Fruit fly (Drosophila melanogaster): ENCODE measurements around the gene CG34135.

The CG34135 gene

DNA sequence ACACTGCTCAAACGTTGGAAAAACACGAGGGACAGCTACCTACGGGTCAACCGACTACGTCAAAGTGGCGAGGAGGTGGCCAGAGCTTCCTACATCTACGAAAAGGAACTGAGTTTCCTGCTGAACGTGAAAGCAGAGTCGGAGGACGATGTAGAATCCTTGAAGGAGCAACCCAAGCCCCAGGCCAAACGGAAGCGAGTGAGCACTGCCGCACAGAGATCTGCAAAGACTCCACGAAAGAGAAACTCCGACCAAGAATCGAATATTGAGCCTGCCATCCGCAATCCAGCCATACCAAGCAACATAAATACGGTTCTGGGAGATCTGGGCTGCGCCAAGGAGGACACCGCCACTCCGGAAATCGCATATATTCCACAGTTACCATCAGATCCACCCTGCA, 38.6 kb upstream of the CG34135 start:
- no peak for TF ChIP-seq Dll (optimal IDR thresholded peaks at IDR 0.05)

DNA sequence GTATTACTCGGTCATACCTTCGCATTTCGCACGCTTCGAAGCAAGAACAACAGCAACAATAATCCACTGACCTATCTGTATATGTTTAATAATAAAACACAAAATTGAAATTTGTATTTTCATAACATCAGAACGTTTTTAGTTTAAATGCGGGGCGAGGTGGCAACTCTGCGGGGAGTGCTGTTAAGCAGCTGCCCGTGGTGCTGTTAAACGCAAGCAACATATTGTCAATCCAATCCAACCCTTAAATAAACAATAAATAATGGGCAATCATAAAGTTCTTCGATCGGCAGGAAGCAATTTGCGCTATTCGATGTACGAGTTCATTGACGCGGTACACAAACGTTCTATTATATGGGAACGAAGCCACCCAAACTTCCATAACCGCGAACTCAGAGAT, 38.1 kb upstream of the CG34135 start, which contains the start of gene hng2:
hng2 (plus strand) TSS at position 219 of the 400 bp plus-strand sequence.
- no peak for TF ChIP-seq usp (GFP tag; optimal IDR thresholded peaks at IDR 0.05)
- TF ChIP-seq pan (optimal IDR thresholded peaks at IDR 0.05), result no peak
- no peak for TF ChIP-seq EcR (GFP tag; optimal IDR thresholded peaks at IDR 0.05)
- TF ChIP-seq Dll (optimal IDR thresholded peaks at IDR 0.05), result no peak
- TF ChIP-seq CG8478 (optimal IDR thresholded peaks at IDR 0.05), result no peak
- no peak for TF ChIP-seq psq (optimal IDR thresholded peaks at IDR 0.05)

DNA sequence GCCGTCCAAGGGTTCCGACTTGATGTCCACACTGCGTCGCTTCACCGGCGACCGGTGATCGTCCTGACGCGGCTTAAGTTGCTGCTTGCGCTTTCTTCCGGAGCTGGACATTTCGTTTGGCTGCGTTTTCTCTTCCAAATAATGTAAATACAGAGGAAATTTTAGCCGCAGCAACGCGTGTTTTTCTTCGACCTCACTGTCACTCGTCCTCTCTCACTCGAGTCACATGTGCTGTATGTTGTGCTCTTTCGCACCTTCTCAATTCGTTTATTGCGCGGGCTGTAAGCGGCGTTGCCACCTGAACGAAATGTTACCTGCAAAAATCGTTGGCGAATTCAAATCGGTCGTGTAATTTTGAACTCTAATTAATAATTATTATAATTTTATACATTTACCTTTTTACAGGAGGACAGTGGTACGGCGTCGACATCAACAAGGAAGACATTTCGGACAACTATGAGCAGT, 37.4 kb upstream of the CG34135 start, which contains the start of gene CG9839:
CG9839 (minus strand) TSS at position 415 of the 465 bp plus-strand sequence.
- TF ChIP-seq CG8478 (optimal IDR thresholded peaks at IDR 0.05) (no peak), EcR (GFP tag; optimal IDR thresholded peaks at IDR 0.05) (no peak), usp (GFP tag; optimal IDR thresholded peaks at IDR 0.05) (no peak), pan (optimal IDR thresholded peaks at IDR 0.05) (no peak), psq (optimal IDR thresholded peaks at IDR 0.05) (no peak), Dll (optimal IDR thresholded peaks at IDR 0.05) (no peak)

DNA sequence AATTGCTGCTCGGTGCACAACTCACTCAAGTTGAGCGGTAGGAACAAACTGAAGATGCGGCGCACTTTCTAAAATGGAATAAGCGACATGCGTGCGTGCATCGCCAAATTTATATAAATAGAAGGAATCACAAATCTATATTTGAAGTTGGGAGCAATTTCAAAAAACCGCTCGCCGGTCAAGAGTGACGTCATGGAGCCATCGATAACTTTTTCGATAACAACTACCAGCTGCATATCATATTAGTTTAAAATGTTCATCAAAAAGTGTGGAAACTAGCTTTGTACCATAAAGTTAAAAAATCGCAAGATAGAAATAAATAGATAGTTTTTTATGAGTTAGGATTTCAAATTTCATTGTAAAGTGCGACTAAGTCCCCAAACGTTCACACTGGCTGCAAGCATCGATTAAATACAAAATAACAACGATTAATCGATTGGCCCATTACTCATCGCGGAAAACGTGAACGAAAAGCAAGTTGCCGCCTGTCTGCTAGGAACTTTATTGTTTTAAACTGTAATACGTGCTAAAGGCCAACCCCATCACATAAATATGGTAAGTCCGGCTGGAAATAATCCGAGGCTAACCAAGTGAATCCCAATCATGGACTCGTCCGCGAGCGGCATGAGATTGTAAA, 33.3 kb upstream of the CG34135 start, which contains the start of the genes Pif1A, Pif1B and CCT7:
Pif1A (minus strand) TSS at position 51 of the 637 bp plus-strand sequence.
Pif1B (minus strand) TSS at position 51 of the 637 bp plus-strand sequence.
CCT7 (plus strand) TSS at position 439 of the 637 bp plus-strand sequence.
- TF ChIP-seq pan (optimal IDR thresholded peaks at IDR 0.05) (no peak), usp (GFP tag; optimal IDR thresholded peaks at IDR 0.05) (no peak), Dll (optimal IDR thresholded peaks at IDR 0.05) (no peak), EcR (GFP tag; optimal IDR thresholded peaks at IDR 0.05) (no peak), psq (optimal IDR thresholded peaks at IDR 0.05) (no peak)

DNA sequence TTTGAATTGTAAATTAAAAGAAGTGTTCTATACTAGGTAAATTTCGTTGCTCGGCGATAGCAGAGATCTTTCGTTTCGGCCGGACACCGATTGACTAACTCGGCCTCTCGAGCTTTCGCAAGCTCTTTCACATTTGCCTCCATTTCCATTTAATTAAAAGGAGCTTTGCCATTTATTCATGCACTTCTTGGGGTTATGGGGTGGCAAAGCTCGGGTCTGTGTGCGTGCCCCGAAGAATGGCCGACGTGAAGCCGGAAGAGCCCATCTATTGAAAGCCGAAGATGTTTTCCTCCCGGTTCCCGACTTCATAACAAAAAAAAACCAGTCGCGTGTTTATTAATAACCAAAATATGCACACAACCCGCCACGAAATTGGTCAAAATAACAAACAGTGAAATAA, 31.9 kb upstream of the CG34135 start:
- TF ChIP-seq Dll (optimal IDR thresholded peaks at IDR 0.05) (no peak), CG8478 (optimal IDR thresholded peaks at IDR 0.05) (no peak), pan (optimal IDR thresholded peaks at IDR 0.05) (no peak), usp (GFP tag; optimal IDR thresholded peaks at IDR 0.05) (no peak), EcR (GFP tag; optimal IDR thresholded peaks at IDR 0.05) (no peak), psq (optimal IDR thresholded peaks at IDR 0.05) (no peak)

DNA sequence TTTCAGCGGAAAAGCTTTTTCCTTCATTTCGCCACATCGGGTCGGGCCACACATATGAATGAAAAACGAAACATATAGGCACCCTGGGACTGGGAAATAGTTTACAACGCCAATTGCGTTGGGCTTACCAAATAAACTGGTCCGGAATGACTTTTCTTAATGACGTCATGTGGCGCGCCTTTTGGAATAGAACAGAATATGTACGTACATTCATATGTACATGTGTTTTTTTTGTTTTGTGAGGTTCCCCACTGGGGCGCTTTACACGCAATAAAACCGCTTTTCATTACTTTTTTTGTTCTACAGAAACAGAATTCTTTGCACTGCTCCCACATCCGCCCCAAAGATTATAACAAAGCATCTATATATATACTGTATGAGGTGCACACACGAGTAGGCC, 30.3 kb upstream of the CG34135 start:
- no peak for TF ChIP-seq CG8478 (optimal IDR thresholded peaks at IDR 0.05)

DNA sequence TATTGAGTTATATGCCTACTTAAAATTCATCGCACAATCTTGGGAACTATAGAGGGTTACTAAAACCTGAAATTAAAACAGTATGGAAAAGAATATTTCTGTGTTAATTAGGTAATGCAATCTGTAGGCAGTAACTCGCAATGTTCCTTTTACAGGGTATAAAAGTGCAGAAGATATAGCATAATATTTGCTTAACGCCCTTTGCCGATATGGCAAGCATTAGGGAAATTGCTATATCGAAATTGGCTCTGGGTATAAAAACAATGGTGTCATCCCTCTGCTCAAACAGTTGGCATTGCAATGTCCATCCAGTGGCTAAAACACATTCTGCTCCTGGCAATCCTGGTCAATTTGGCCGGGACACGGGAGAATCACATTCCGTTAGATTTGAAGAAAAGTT, 26.4 kb upstream of the CG34135 start, which contains the start of gene Ir85a:
Ir85a (plus strand) TSS at position 301 of the 400 bp plus-strand sequence.
- TF ChIP-seq psq (optimal IDR thresholded peaks at IDR 0.05), result no peak

DNA sequence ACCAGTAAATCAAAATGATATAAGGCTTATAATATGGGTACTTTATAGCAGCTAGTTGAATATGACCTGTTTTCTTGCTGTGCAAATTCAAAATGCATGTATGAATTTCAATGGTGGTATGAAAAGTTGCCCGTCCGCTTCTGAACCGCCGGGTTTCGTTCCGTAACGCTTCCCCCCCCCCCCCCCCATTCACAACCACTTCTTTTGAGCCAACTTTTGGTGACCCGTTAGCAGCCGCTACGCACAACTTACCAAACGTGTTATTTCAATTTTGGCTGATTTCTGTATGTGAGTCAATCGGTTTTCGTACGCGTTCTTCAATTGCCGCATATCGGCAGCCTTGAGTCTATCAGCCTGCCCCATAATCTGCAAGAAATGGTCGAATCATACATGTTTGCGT, 25.7 kb upstream of the CG34135 start:
- TF ChIP-seq CG8478 (optimal IDR thresholded peaks at IDR 0.05) (no peak), usp (GFP tag; optimal IDR thresholded peaks at IDR 0.05) (no peak), psq (optimal IDR thresholded peaks at IDR 0.05) (no peak), Dll (optimal IDR thresholded peaks at IDR 0.05) (no peak), pan (optimal IDR thresholded peaks at IDR 0.05) (no peak), EcR (GFP tag; optimal IDR thresholded peaks at IDR 0.05) (no peak)

DNA sequence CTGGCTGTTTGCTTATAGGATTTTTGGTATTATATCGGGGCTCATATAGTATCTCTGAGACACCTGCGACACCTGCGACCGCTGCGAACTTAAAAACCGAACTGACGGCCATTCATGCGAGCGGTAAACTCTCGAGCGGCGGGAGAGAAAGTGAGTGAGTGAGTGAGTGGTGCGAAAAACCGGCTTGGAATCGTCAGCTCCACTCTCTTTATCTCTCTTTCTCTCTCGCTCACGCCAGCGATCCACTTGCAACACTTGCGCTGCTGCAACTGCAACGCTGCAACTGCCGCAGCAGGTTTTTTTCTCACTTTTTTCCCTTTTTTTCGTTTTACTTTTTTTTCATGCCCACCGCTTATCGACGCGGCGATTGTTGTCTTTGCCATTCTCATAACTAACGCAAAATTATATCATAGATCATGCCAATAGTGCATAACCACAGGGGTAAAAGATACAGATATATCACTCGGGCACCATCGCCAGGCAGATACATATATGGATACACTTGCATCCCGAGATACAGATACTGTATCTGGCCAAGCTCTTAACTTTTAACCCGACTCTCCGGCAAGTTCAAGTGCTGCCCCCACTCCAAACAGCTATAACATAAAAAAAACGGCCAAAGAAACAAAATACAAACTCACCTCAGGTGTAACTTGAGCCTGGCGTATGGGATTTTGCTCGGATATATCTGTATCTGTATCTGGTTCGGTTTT, 24.6 kb upstream of the CG34135 start:
- TF ChIP-seq Dll (optimal IDR thresholded peaks at IDR 0.05) (peak; percentile 16), CG8478 (optimal IDR thresholded peaks at IDR 0.05) (no peak), psq (optimal IDR thresholded peaks at IDR 0.05) (no peak), EcR (GFP tag; optimal IDR thresholded peaks at IDR 0.05) (no peak), usp (GFP tag; optimal IDR thresholded peaks at IDR 0.05) (no peak), pan (optimal IDR thresholded peaks at IDR 0.05) (peak; percentile 39)

DNA sequence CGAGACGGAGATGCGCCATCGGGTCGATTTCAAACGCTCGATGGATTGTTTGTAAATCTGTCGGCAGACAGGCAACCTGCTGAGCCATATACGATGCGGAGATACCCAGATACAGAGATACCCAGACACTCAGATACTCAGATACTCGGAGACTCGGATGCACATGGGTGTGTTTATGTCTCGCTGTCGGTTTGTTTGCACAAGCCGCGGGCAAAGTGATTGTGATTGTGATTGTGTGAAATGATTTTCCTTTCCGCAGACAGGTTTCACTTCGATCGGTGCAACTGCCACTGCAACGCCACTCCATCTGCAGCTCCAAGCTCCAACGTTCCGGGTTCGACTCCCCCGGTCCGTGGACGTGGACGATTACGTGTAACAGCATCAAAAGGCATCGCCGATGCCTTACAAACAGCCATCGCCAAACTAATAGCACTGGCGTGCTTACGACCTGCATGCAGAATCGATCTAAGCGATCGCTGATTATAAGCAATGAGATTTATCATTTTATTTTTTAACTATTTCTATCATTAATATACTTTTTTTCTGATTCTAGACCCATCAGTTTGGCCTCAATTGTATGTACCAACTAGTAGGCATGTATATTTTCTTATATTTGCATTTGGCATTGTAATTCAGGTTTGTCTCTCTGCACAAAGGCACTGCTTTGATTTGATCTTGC, 20.9 kb upstream of the CG34135 start:
- TF ChIP-seq CG8478 (optimal IDR thresholded peaks at IDR 0.05), result no peak
- no peak for TF ChIP-seq Dll (optimal IDR thresholded peaks at IDR 0.05)
- no peak for TF ChIP-seq psq (optimal IDR thresholded peaks at IDR 0.05)
- no peak for TF ChIP-seq pan (optimal IDR thresholded peaks at IDR 0.05)
- TF ChIP-seq EcR (GFP tag; optimal IDR thresholded peaks at IDR 0.05), result no peak
- no peak for TF ChIP-seq usp (GFP tag; optimal IDR thresholded peaks at IDR 0.05)

DNA sequence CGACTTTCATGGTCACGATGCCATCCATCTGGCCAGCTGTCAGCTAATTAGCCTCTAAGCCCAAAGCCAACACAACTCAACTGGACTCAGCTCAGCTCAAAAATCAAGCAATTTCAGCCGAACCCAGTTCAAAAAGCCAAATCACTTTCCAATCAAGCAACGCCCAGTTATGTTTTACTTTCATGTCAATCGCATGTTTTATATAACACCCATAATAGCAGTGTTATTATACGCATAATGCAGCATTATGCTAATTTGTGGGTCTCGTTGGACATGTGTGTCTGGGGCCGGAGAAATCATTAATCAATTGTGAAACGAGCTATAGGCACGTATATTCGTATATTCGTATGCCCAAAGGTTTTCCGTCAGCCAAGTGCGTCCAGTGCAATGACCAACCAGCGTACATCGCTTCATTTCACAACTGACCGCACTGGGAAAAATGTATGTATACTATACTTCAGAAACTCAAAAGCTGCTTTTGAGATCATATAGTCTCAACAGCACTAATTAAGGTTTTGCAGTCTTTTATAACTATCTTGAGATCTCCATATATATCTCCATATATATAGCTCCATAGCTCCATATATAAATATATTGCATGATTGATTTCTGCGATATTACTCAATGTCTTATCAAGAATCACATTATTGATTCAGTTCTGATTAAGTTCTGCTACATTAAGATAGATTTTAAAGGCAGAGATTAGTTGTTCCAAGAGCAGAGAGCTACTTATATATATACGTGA, 19.7 kb upstream of the CG34135 start:
- TF ChIP-seq CG8478 (optimal IDR thresholded peaks at IDR 0.05) (no peak), Dll (optimal IDR thresholded peaks at IDR 0.05) (no peak), usp (GFP tag; optimal IDR thresholded peaks at IDR 0.05) (no peak), psq (optimal IDR thresholded peaks at IDR 0.05) (no peak), EcR (GFP tag; optimal IDR thresholded peaks at IDR 0.05) (no peak), pan (optimal IDR thresholded peaks at IDR 0.05) (no peak)

DNA sequence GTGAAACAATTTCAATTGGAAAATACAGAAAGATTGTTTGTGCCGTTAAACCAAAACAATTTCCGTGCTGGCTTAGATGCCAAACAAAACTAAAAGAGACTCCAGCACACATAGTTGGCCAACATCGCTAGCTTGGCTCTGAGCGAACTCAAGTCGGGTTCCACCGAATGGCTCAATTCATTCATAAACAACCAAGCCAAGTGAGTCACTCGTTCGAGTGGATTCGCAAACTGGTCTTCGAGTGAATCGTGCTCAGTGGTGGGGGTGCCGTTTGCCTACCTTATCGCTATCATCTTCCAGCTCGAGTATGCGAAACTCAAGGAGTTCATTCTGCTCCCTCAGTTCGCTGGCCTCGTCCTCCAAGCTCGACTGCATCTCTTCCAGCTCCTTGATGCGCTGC, 17.5 kb upstream of the CG34135 start:
- TF ChIP-seq Dll (optimal IDR thresholded peaks at IDR 0.05) (no peak), pan (optimal IDR thresholded peaks at IDR 0.05) (no peak), CG8478 (optimal IDR thresholded peaks at IDR 0.05) (no peak), EcR (GFP tag; optimal IDR thresholded peaks at IDR 0.05) (no peak), psq (optimal IDR thresholded peaks at IDR 0.05) (no peak), usp (GFP tag; optimal IDR thresholded peaks at IDR 0.05) (no peak)

All from whole organism.